Worm (Caenorhabditis elegans) whole organism, early embryonic: ENCODE results near the gene ceh-92.

Experiments used
- F13C5.2 ChIP-seq: sonication (generic microtip); optimal IDR thresholded peaks from 2 replicates; lab custom pipeline; 2017; ENCODE audit warnings: mild to moderate bottlenecking, missing genetic modification characterization, inconsistent platforms, missing compliant biosample characterization
- ama-1 ChIP-seq: fragments of 150-350 bp; optimal IDR thresholded peaks from 2 replicates; lab custom pipeline; 2014
- ceh-36 ChIP-seq: sonication (generic microtip); optimal IDR thresholded peaks from 2 replicates; lab custom pipeline; 2016; ENCODE audit warnings: missing genetic modification characterization, inconsistent platforms, missing compliant biosample characterization
- flt-1 ChIP-seq: fragments of 200-800 bp; sonication (Bioruptor generic); IDR thresholded peaks from 2 replicates; pipeline ENCODE4 v1.3.6; 2022; ENCODE audit warnings: missing genetic modification characterization, missing compliant biosample characterization
- hmbx-1 ChIP-seq: sonication (generic microtip); optimal IDR thresholded peaks from 2 replicates; lab custom pipeline; 2016; ENCODE audit warnings: mild to moderate bottlenecking, missing genetic modification characterization, missing compliant biosample characterization
- hnd-1 ChIP-seq: sonication (generic microtip); optimal IDR thresholded peaks from 2 replicates; lab custom pipeline; 2016; ENCODE audit warnings: missing genetic modification characterization, missing compliant biosample characterization
- sea-1 ChIP-seq: fragments of 200-800 bp; sonication (Bioruptor generic); conservative IDR thresholded peaks from 2 replicates; pipeline ENCODE4 v1.3.6; 2022; ENCODE audit warnings: missing genetic modification characterization, missing compliant biosample characterization
- tbx-11 ChIP-seq: fragments of 200-800 bp; sonication (Bioruptor generic); IDR thresholded peaks from 2 replicates; pipeline ENCODE4 v1.3.6; 2022; ENCODE audit warnings: missing genetic modification characterization, missing compliant biosample characterization
- tbx-37 ChIP-seq: fragments of 200-800 bp; sonication (Bioruptor generic); conservative IDR thresholded peaks from 2 replicates; pipeline ENCODE4 v1.3.6; 2022; ENCODE audit warnings: missing genetic modification reagents, missing genetic modification characterization, missing compliant biosample characterization
- tra-4 ChIP-seq: sonication (generic microtip); optimal IDR thresholded peaks from 2 replicates; lab custom pipeline; 2017; ENCODE audit warnings: missing genetic modification characterization, missing compliant biosample characterization

- TF ChIP-seq tbx-11 (GFP tag; lab: Robert Waterston, UW) = no peak
- no peak for TF ChIP-seq ama-1 (lab: Kevin White, UChicago)
- TF ChIP-seq tbx-37 (GFP tag; lab: Robert Waterston, UW) = no peak
- no peak for TF ChIP-seq tra-4 (tag; lab: Kevin White, UChicago)
- TF ChIP-seq hnd-1 = no peak
- no peak for TF ChIP-seq flt-1 (GFP tag; lab: Robert Waterston, UW)
- no peak for TF ChIP-seq sea-1 (GFP tag; lab: Robert Waterston, UW)
- no peak for TF ChIP-seq F13C5.2
- no peak for TF ChIP-seq ceh-36 (tag; lab: Kevin White, UChicago)
- no peak for TF ChIP-seq hmbx-1 (tag; lab: Kevin White, UChicago)
Measured at ce11 chrIII:11559677-11560076, 21.7 kb upstream of the ceh-92 start.
